Worm (Caenorhabditis elegans) whole organism, L4/young adult: ENCODE measurements around the gene cdh-1.

Experiments used
- W03F9.2 ChIP-seq: fragments of 150-350 bp; optimal IDR thresholded peaks from 2 replicates; lab custom pipeline; 2014; ENCODE audit warnings: missing biosample characterization, missing genetic modification characterization
- dao-5 ChIP-seq: sonication (generic microtip); optimal IDR thresholded peaks from 2 replicates; lab custom pipeline; 2016; ENCODE audit warnings: missing genotype, missing genetic modification characterization, moderate library complexity, missing compliant biosample characterization
- him-1 ChIP-seq: sonication (generic microtip); optimal IDR thresholded peaks from 2 replicates; lab custom pipeline; 2016; ENCODE audit warnings: missing genotype, missing genetic modification reagents, missing genetic modification characterization, missing compliant biosample characterization

cdh-1 gene

DNA sequence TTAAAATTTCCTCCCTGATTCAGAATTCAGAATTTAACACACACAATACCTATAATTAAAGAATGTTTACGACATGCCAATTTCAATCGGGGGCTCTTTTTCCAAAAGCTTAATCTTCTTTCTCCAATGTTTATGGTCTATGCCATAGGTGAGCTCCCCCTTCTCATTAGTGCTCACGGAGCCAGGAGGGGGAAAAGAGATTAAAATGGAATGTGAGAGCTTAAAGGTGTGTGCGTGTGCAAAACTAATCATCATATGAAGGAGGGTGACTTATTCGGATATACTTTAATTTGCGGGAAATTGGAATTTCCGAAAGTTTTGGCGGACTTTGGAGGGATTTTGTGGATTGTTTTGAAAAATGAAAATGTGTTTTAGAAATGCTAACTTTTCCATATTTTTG lies 72.3 kb downstream of the cdh-1 start:
- TF ChIP-seq dao-5 (tag; lab: Kevin White, UChicago) (no peak), W03F9.2 (tag; lab: Kevin White, UChicago) (no peak), him-1 (tag; lab: Kevin White, UChicago) (no peak)
